Worm (Caenorhabditis elegans): ENCODE results near the gene irld-64.
A peak's percentile ranks its signal among the peaks of the same experiment; 100 is the strongest.

Gene irld-64

DNA sequence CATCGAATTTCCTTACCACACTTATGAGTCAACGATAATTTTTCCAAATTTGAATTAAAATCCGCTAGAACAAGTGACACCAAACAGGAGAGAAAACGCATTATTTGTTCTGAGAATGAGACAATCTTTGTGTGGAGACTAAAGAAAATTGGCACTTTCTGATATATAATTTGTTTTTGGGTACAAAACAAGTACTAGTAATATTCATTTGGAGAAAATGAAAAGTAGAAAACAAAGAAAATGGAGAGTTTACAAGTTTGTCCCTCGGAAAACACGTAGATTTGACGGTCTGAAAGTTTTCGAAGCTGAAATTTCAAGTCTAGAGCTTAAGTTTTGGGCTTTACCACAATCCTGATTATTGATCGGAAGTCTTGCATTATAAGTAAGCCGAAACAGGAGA is 10.3 kb upstream of the irld-64 start, which contains the start of gene irld-66:
Gene irld-66 (minus strand): TSS at position 101 of the 400 bp plus-strand sequence.
- TF ChIP-seq ztf-7 (tag; optimal IDR thresholded peaks at IDR 0.05): no peak
- TF ChIP-seq zfp-2 (tag; optimal IDR thresholded peaks at IDR 0.05): no peak
- TF ChIP-seq nhr-237 (tag; optimal IDR thresholded peaks at IDR 0.05): no peak
- no peak for TF ChIP-seq D1046.2 (GFP tag; IDR thresholded peaks at IDR 0.05)
- TF ChIP-seq daf-16 (GFP tag; optimal IDR thresholded peaks at IDR 0.05): no peak
- no peak for TF ChIP-seq daf-16 (tag; optimal IDR thresholded peaks at IDR 0.05)
- no peak for TF ChIP-seq ces-1 (GFP tag; optimal IDR thresholded peaks at IDR 0.05)
- TF ChIP-seq skn-1 (tag; optimal IDR thresholded peaks at IDR 0.05): no peak
- TF ChIP-seq attf-4 (tag; optimal IDR thresholded peaks at IDR 0.05): no peak
- TF ChIP-seq dmd-8 (GFP tag; IDR thresholded peaks at IDR 0.05): no peak
- no peak for TF ChIP-seq lin-1 (GFP tag; IDR thresholded peaks at IDR 0.05)
- TF ChIP-seq T26A8.4 (GFP tag; IDR thresholded peaks at IDR 0.05): no peak
- no peak for TF ChIP-seq daf-12 (tag; optimal IDR thresholded peaks at IDR 0.05)
- no peak for TF ChIP-seq zag-1 (tag; optimal IDR thresholded peaks at IDR 0.05)
- TF ChIP-seq ctbp-1 (GFP tag; IDR thresholded peaks at IDR 0.05): no peak
- no peak for TF ChIP-seq rbr-2 (tag; optimal IDR thresholded peaks at IDR 0.05)
- no peak for TF ChIP-seq pqm-1 (tag; optimal IDR thresholded peaks at IDR 0.05)
- TF ChIP-seq tra-1 (GFP tag; IDR thresholded peaks at IDR 0.05): no peak

DNA sequence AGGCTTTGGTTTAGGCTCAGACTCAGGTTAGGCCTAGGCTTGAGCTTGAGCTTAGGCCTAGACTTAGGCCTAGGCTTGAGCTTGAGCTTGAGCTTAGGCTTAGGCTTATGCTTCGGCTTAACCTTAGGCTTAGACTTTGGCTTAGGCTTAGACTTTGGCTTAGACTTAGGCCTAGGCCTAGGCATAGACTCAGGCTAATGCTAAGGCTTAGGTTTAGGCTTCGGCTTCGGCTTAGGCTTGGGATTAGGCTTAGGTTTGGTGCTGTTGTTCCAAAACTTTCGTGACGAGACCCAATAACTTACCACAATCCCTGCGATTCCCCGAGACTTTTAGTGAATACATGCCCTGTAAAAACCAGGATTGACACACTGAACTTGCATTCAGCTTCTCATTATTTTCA is 9.3 kb upstream of the irld-64 start:
- TF ChIP-seq zip-11 (GFP tag; IDR thresholded peaks at IDR 0.05) (no peak), aha-1 (tag) (peak; percentile 34)

- no peak for TF ChIP-seq gei-8 (GFP tag; optimal IDR thresholded peaks at IDR 0.05)
- TF ChIP-seq unc-62 (GFP tag; optimal IDR thresholded peaks at IDR 0.05 in 1 of 2): no peak
- no peak for TF ChIP-seq unc-62 (tag; optimal IDR thresholded peaks at IDR 0.05)
- no peak for TF ChIP-seq lim-7 (GFP tag; IDR thresholded peaks at IDR 0.05)
- TF ChIP-seq pha-4 (GFP tag; IDR thresholded peaks at IDR 0.05): no peak
- TF ChIP-seq pha-4 (tag; optimal IDR thresholded peaks at IDR 0.05): no peak
- TF ChIP-seq daf-8 (GFP tag; IDR thresholded peaks at IDR 0.05): no peak
- TF ChIP-seq arid-1 (GFP tag; conservative IDR thresholded peaks at IDR 0.05): no peak
- TF ChIP-seq mdt-29 (GFP tag; IDR thresholded peaks at IDR 0.05): no peak
Measured at ce11 chrII:2937852-2938251, 7.5 kb upstream of the irld-64 start, which contains the start of gene irld-65. TSS of gene irld-65 (minus strand) at chrII:2937952.

DNA sequence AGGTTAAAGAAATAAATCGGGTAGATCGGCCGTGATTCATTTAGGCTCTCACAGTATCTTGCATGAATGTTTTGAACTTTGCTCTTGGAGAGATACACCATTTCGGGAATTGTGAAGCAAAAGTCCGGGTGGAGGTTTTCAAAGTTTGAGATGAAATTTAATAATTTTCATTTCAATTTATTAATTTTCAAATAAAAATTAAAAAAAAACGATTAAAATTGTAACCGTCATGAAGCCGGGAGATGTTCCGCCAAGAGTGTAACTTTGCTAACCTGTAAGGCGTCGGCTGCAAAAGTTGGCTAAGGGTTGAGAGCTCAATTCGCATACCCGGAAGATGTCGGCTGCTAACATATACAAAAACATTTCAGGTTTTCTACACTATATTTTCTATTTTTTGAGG is 4.0 kb upstream of the irld-64 start, which contains the start of gene irld-67:
Gene irld-67 (minus strand): TSS at position 101 of the 400 bp plus-strand sequence.
- no peak for TF ChIP-seq spr-3 (GFP tag; optimal IDR thresholded peaks at IDR 0.05)
- no peak for TF ChIP-seq hif-1 (tag; optimal IDR thresholded peaks at IDR 0.05)
- TF ChIP-seq spr-1 (tag; optimal IDR thresholded peaks at IDR 0.05): no peak
- no peak for TF ChIP-seq daf-12 (tag; optimal IDR thresholded peaks at IDR 0.05)
- no peak for TF ChIP-seq nhr-28 (tag; optimal IDR thresholded peaks at IDR 0.05)
- TF ChIP-seq ceh-32 (tag; optimal IDR thresholded peaks at IDR 0.05; ENCODE audit: poor library complexity): no peak
- no peak for TF ChIP-seq nhr-41 (GFP tag; IDR thresholded peaks at IDR 0.05)
- no peak for TF ChIP-seq nhr-48 (tag; optimal IDR thresholded peaks at IDR 0.05)
- TF ChIP-seq zip-11 (GFP tag; IDR thresholded peaks at IDR 0.05): no peak
- TF ChIP-seq unc-130 (GFP tag; optimal IDR thresholded peaks at IDR 0.05): no peak
- TF ChIP-seq ceh-28 (tag; optimal IDR thresholded peaks at IDR 0.05): no peak

DNA sequence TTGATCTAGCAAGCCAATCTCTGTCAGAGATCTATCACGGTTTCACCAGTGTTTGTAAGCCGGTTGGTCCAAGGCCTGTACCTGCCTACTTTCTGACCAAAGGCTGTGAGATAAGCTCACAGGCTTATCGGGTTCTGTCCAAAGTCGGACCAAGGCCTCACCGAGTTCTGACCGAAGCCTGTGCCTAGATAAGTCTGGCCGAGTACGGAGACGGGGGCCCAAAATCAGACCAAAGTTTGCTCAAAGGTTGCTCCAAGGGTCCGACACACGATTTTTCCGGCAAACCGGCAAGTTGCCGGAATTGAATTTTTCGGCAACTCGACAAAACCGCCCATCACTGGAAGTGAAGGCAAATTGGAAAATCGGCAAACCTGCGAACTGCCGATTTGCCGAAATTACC is 1.2 kb upstream of the irld-64 start:
- TF ChIP-seq set-16 (GFP tag; IDR thresholded peaks at IDR 0.05) (0 out of 2 replicates have a peak, but pooled peaks have one; percentile 21), nhr-111 (GFP tag; optimal IDR thresholded peaks at IDR 0.05) (no peak)
